Worm (Caenorhabditis elegans) whole organism, L2 larva: Measurements from ENCODE around the gene Y70C5A.4.

Source experiments
- R02D3.7 ChIP-seq: fragments of 150-350 bp; optimal IDR thresholded peaks from 2 replicates; lab custom pipeline; 2014; ENCODE audit warnings: missing biosample characterization, missing genetic modification characterization
- ama-1 ChIP-seq: fragments of 150-350 bp; optimal IDR thresholded peaks from 2 replicates; lab custom pipeline; 2018; ENCODE audit warnings: inconsistent platforms
- blmp-1 ChIP-seq: sonication (generic microtip); optimal IDR thresholded peaks from 2 replicates; lab custom pipeline; 2017; ENCODE audit warnings: missing genetic modification characterization, mild to moderate bottlenecking, missing compliant biosample characterization, antibody characterized with exemption, moderate library complexity; ENCODE audit not compliant: insufficient read depth
- ceh-82 ChIP-seq: fragments of 150-350 bp; optimal IDR thresholded peaks from 2 replicates; lab custom pipeline; 2014; ENCODE audit warnings: missing biosample characterization, missing genetic modification characterization
- crh-2 ChIP-seq: sonication (generic microtip); optimal IDR thresholded peaks from 2 replicates; lab custom pipeline; 2017; ENCODE audit warnings: missing biosample characterization, missing genetic modification characterization
- fos-1 ChIP-seq: fragments of 150-350 bp; optimal IDR thresholded peaks from 2 replicates; lab custom pipeline; 2014; ENCODE audit warnings: missing biosample characterization, missing genetic modification characterization
- mab-5 ChIP-seq: fragments of 150-350 bp; optimal IDR thresholded peaks from 2 replicates; lab custom pipeline; 2014; ENCODE audit warnings: missing biosample characterization, missing genetic modification characterization
- nhr-25 ChIP-seq: fragments of 150-350 bp; sonication (generic microtip); optimal IDR thresholded peaks from 3 replicates; lab custom pipeline; 2014; ENCODE audit warnings: missing biosample characterization, missing genetic modification characterization
- unc-62 ChIP-seq: fragments of 150-350 bp; optimal IDR thresholded peaks from 2 replicates; lab custom pipeline; 2014; ENCODE audit warnings: missing biosample characterization, missing genetic modification reagents, missing genetic modification characterization
- zag-1 ChIP-seq: fragments of 150-350 bp; optimal IDR thresholded peaks from 2 replicates; lab custom pipeline; 2014; ENCODE audit warnings: missing biosample characterization, missing genetic modification characterization
- ztf-1 ChIP-seq: fragments of 200-800 bp; sonication (Bioruptor generic); conservative IDR thresholded peaks from 2 replicates; pipeline ENCODE4 v1.3.6; 2022; ENCODE audit warnings: missing genetic modification characterization, missing compliant biosample characterization
- ztf-11 ChIP-seq: sonication (generic microtip); optimal IDR thresholded peaks from 2 replicates; lab custom pipeline; 2017; ENCODE audit warnings: missing biosample characterization, missing genetic modification characterization

DNA sequence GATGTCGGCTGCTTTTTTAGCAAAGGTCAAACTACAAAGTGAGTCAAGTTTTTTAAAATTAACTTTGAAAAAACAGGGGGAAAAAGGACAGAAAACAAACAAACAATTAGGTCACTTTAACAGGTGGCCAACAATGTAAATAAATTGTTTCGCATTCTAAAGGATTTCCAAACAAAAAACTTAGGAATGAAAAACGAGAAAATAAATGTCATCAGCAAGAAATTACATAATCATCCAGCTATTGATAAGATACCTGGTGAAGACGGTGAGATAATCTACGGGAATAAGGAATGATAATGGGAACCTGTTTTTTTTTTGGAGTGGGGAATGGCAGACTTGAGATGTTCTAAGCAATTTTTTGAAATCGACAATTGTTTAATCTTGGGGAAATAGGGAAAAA is 21.5 kb upstream of the Y70C5A.4 start:
- TF ChIP-seq mab-5: no peak
- TF ChIP-seq nhr-25: no peak
- no peak for TF ChIP-seq fos-1 (tag; lab: Kevin White, UChicago)
- no peak for TF ChIP-seq crh-2 (tag; lab: Kevin White, UChicago)
- no peak for TF ChIP-seq unc-62 (GFP tag; lab: Kevin White, UChicago)
- no peak for TF ChIP-seq ceh-82
- no peak for TF ChIP-seq blmp-1
- no peak for TF ChIP-seq ama-1 (lab: Kevin White, UChicago)
- TF ChIP-seq ztf-11 (tag; lab: Kevin White, UChicago): no peak
- TF ChIP-seq R02D3.7 (tag; lab: Kevin White, UChicago): no peak
- TF ChIP-seq zag-1 (tag; lab: Kevin White, UChicago): no peak
- TF ChIP-seq ztf-1: no peak
